Worm (Caenorhabditis elegans) whole organism, mixed stage, embryonic: ENCODE data around the gene F49F1.17.

Experiments
- blmp-1 ChIP-seq: fragments of 150-350 bp; optimal IDR thresholded peaks from 2 replicates; lab custom pipeline; 2014; ENCODE audit warnings: missing biosample characterization, missing genetic modification characterization
- ceh-83 ChIP-seq: fragments of 200-800 bp; sonication (Bioruptor generic); optimal IDR thresholded peaks from 2 replicates; lab custom pipeline; 2018; ENCODE audit warnings: mild to moderate bottlenecking, missing genetic modification characterization, missing compliant biosample characterization
- ces-1 ChIP-seq: fragments of 150-350 bp; optimal IDR thresholded peaks from 2 replicates; lab custom pipeline; 2014; ENCODE audit warnings: missing biosample characterization, missing genetic modification reagents, missing genetic modification characterization
- elt-1 ChIP-seq: sonication (generic microtip); optimal IDR thresholded peaks from 2 replicates; lab custom pipeline; 2017; ENCODE audit warnings: missing genetic modification characterization, mild to moderate bottlenecking, missing compliant biosample characterization, antibody characterized with exemption, moderate library complexity, borderline replicate concordance; ENCODE audit not compliant: insufficient read depth
- lin-13 ChIP-seq: fragments of 150-350 bp; optimal IDR thresholded peaks from 2 replicates; lab custom pipeline; 2014; ENCODE audit warnings: missing biosample characterization, missing genetic modification characterization
- mab-5 ChIP-seq: fragments of 150-350 bp; optimal IDR thresholded peaks from 2 replicates; lab custom pipeline; 2014; ENCODE audit warnings: missing biosample characterization, missing genetic modification characterization
- mep-1 ChIP-seq: fragments of 150-350 bp; optimal IDR thresholded peaks from 2 replicates; lab custom pipeline; 2017; ENCODE audit warnings: missing biosample characterization, missing genetic modification reagents, missing genetic modification characterization, inconsistent platforms
- nhr-12 ChIP-seq: fragments of 150-350 bp; optimal IDR thresholded peaks from 2 replicates; lab custom pipeline; 2014; ENCODE audit warnings: missing biosample characterization, missing genetic modification characterization
- nhr-28 ChIP-seq: fragments of 150-350 bp; optimal IDR thresholded peaks from 2 replicates; lab custom pipeline; 2014; ENCODE audit warnings: missing biosample characterization, missing genetic modification characterization
- nhr-76 ChIP-seq: sonication (generic microtip); optimal IDR thresholded peaks from 2 replicates; lab custom pipeline; 2017; ENCODE audit warnings: missing biosample characterization, missing genetic modification characterization
- snpc-4 ChIP-seq: fragments of 150-350 bp; optimal IDR thresholded peaks from 2 replicates; lab custom pipeline; 2014; ENCODE audit warnings: missing biosample characterization, missing genetic modification characterization
- sptf-1 ChIP-seq: sonication (generic microtip); optimal IDR thresholded peaks from 2 replicates; lab custom pipeline; 2017; ENCODE audit warnings: mild to moderate bottlenecking, missing genetic modification characterization, moderate library complexity, missing compliant biosample characterization
- unc-62 ChIP-seq: fragments of 150-350 bp; optimal IDR thresholded peaks from 2 replicates; lab custom pipeline; 2014; ENCODE audit warnings: missing biosample characterization, missing genetic modification reagents, missing genetic modification characterization
- ztf-11 ChIP-seq: fragments of 150-350 bp; optimal IDR thresholded peaks from 2 replicates; lab custom pipeline; 2014; ENCODE audit warnings: missing biosample characterization, missing genetic modification characterization

DNA sequence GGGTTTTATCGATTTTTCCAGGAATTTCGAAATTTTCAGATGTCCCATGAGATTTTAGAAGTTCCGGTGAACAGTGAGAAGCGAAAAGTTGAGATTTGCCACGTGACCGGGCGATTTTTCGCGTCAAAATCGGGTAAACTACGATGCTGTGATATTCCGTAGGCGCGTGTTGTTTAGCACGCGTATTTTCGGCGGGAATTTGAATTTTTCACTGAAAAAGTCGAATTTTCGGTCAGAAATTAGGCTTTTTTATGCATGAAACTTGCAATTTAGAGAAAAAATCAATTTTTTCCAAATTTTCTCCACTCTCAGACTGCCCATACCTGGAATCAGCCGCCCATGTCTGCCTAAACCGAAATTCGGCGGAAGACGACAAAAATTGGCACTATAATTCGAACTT, 42.8 kb upstream of the F49F1.17 start, which contains the start of gene tsen-34:
- TF ChIP-seq snpc-4 (no peak), nhr-76 (tag; lab: Kevin White, UChicago) (no peak), nhr-12 (tag; lab: Kevin White, UChicago) (no peak), ztf-11 (tag; lab: Kevin White, UChicago) (no peak), ceh-83 (GFP tag; lab: Kevin White, UChicago) (peak; percentile 2), elt-1 (tag; lab: Kevin White, UChicago) (no peak), ces-1 (GFP tag; lab: Kevin White, UChicago) (no peak), blmp-1 (tag; lab: Kevin White, UChicago) (no peak), sptf-1 (tag; lab: Kevin White, UChicago) (no peak), mep-1 (tag; lab: Kevin White, UChicago) (no peak), unc-62 (no peak), mab-5 (tag; lab: Kevin White, UChicago) (no peak), lin-13 (tag; lab: Kevin White, UChicago) (no peak), nhr-28 (tag; lab: Kevin White, UChicago) (no peak)
